Fruit fly (Drosophila melanogaster) S2 (cell line): ENCODE data around the gene CG1737.

Experiments
- CG8478 ChIP-seq: fragments of >200 bp; optimal IDR thresholded peaks from 2 replicates; lab custom pipeline; 2018
- CTCF ChIP-seq, 2 experiments: fragments of >200 bp; optimal IDR thresholded peaks; 2 replicates each; lab custom pipeline; 2018

Gene CG1737

DNA sequence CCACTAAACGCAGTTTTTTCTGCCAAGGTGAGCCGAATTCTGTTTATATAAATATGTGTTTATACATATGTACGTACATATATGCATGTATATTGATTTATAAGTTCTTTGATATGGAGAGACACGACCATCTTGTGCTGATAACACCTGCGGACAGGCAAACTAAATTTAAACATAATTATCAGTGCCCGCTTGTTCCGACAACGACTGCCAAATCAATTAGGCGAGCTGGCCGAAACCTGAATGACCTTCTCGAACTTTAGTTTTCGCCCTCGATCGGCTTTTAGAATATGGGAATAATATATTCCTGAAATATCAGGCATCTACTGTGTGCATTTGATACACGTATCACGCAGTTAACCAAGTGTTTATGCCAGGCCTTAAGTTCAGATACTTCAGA is 7.6 kb upstream of the CG1737 start:
- no peak for TF ChIP-seq CG8478 (lab: Kevin White, UChicago)
- no peak for TF ChIP-seq CTCF (optimal IDR thresholded peaks at IDR 0.05; lab: Kevin White, UChicago)

DNA sequence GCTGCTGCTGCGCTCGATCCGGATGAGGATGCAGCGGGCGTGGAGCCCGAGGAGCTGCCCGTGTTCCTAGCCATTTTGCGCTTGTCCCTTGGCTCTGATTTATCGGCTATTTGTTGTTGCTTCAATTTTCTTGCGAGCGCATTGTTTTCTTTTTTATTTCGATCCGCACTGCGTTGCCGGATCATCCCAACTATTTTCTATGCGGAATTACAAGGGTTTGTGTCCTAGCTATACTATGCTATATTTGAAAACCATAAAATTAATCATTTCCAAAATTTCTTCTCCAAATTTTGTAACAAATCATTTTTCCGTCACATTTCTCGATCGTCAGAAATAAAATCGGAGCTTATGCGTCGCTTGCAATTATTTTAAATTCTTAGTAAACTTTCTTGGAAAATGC is 2.6 kb upstream of the CG1737 start, which contains the start of the genes GCS1 and CG11756:
GCS1 (minus strand) TSS at position 193 of the 400 bp plus-strand sequence.
CG11756 (plus strand) TSS at position 312 of the 400 bp plus-strand sequence.
- peak in 1 of 2 experiments; percentile 26 for TF ChIP-seq CTCF (optimal IDR thresholded peaks at IDR 0.05; lab: Kevin White, UChicago)
- TF ChIP-seq CG8478 (lab: Kevin White, UChicago), result no peak

DNA sequence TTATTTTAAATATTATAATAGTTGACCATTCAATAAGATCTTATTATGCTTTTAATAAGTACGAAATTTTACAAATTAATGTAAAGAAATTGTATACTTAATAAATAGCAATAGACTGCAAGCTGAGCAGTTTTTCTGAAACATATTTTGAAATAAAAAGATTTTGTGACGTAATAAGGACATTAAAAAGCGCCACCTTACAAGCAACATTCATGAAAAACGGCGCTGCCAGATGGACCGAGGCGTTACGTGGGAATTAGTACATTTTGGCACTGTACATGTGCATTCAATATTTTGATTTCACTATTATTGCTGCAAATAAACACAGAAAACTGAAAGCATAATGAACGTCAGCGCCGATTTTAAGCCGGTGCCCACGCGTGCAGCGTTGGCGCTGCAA is 1.6 kb upstream of the CG1737 start, which contains the start of gene CG1738:
CG1738 (plus strand) TSS at position 221 of the 400 bp plus-strand sequence.
- TF ChIP-seq CTCF (optimal IDR thresholded peaks at IDR 0.05; lab: Kevin White, UChicago), result no peak
- TF ChIP-seq CG8478 (lab: Kevin White, UChicago), result no peak

DNA sequence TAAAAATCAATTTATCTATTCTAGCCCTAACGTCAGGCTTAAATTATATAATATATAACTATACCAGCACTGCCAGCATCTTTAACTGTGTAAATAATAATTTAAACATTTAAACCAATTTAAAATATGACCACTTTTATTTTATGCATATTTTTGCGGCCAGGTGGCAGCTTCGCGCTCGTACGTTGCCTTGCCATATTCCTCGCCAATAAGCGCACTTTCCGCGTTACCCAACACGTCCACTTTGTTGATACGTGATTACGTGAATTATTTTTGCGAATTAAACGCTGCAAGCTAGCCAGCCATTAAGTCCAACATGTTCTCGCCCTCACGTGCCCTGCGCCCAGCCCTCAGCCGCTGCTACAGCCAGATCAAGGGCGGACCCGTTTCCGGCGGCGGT is 628 bp upstream of the CG1737 start, which contains the start of gene NdufV3:
NdufV3 (plus strand) TSS at position 219 of the 400 bp plus-strand sequence.
- TF ChIP-seq CG8478 (lab: Kevin White, UChicago) (no peak), CTCF (optimal IDR thresholded peaks at IDR 0.05; lab: Kevin White, UChicago) (no peak)

DNA sequence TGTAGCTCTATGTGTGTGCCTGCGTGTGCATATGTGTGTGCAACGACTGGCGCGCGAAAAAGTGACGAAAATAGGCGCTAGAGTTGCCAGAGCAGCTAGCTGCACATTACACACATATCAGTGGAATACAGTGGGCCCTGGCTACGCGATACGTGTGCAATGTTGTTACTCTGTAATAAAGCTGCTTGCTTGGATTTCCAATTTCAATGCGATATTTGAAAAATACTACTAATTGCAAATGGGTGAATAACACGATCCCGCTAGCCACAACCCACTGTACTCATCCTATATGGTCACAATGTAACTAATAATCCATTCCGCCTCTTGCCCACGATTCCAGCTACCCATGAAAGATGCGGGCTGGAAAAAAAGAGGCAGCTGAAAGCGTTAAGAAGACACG is 943 bp downstream of the CG1737 start:
- no peak for TF ChIP-seq CG8478 (lab: Kevin White, UChicago)
- no peak for TF ChIP-seq CTCF (optimal IDR thresholded peaks at IDR 0.05; lab: Kevin White, UChicago)

DNA sequence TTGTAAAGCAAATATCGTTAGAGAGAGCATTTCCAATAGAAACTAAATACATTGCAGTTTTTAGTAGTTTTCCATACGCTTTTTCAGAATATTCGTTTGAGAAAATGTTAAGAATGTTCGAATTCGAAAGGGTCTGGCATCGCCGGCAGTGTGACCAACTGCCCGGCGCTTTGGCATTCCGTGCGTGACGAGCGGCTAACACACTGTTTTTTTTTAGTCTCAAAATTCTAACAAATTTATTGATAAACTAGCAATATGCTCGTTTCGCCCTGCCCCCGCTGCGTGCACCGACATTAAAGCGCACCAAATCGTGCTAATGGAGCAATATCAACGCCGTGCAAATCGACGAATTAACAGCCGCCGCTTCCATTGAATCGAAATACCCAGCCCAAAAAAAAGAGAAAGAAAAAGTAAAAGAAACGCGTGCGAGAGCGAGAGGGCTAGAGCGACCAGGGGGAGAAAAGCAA is 5.3 kb downstream of the CG1737 start, which contains the start of gene dsh:
dsh (plus strand) TSS at position 174 of the 467 bp plus-strand sequence.
- TF ChIP-seq CTCF (optimal IDR thresholded peaks at IDR 0.05; lab: Kevin White, UChicago) (no peak), CG8478 (lab: Kevin White, UChicago) (no peak)

DNA sequence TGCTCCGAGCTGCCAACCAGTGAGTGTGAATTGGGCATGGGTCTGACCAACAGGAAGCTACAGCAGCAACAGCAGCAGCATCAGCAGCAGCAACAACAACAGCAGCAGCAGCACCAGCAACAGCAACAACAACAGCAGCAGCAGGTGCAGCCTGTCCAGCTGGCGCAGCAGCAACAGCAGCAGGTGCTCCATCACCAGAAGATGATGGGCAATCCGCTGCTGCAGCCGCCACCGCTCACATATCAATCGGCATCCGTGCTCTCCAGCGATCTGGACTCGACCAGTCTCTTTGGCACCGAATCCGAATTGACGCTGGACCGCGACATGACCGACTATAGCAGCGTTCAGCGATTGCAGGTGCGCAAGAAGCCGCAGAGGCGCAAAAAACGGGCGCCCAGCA is 6.2 kb downstream of the CG1737 start:
- TF ChIP-seq CG8478 (lab: Kevin White, UChicago) (no peak), CTCF (optimal IDR thresholded peaks at IDR 0.05; lab: Kevin White, UChicago) (no peak)

DNA sequence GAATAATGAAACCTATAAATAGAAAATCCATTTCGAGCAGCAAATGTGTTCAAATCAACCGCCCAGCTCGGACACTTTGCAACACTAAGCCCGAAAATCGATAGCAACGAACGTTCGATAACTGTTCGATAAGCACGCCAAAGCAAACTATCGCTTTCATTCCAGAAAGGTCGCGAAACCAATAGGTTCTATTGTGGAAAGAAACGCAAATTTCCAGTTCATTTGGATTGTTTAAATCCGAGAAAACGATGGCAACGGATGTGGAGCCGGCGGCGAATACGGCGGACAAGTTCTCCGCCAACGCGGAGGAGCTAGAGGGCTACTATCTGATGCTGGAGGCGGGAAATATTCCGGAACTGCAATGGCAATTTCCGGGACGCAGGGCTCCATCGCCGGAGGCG is 8.7 kb downstream of the CG1737 start, which contains the start of gene Pa1:
Pa1 (plus strand) TSS at position 156 of the 401 bp plus-strand sequence.
- TF ChIP-seq CTCF (optimal IDR thresholded peaks at IDR 0.05; lab: Kevin White, UChicago), result no peak
- no peak for TF ChIP-seq CG8478 (lab: Kevin White, UChicago)

DNA sequence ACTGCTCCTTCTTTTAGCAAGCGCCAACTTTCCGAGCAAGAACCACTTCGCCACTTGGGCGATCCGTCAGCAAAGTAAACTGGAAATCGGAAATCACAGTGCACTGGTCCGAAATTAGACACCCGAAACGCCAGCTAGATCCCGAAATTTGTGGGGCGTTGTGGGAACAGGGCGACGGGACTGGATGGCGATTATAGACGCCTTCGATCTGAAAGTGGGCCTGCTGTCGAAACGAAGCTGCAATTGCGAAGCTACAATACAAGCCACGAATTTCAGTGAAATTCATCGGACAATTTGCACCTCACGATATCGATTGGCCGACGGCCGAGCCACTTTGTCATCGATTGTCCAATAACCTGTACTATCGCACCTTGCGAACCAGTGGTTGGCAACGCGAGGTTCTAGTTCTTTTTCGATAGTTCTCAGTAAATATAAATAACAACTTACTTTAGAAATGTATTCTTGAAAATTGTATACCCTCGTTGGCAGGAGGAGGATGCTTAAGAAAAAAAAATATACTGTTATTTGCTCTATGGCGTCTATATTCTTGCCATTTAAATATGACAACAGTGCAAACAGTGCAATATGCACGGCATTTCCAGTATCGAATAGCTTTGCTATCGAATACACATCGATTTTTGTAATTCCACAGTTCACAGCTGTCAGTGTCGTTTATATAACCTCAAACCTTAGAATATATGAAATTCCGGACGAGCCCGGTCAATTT is 17.5 kb downstream of the CG1737 start, which contains the start of the genes hop and Tim8:
hop (minus strand) TSS at position 316 of the 727 bp plus-strand sequence.
Tim8 (plus strand) TSS at position 663 of the 727 bp plus-strand sequence.
- no peak for TF ChIP-seq CG8478 (lab: Kevin White, UChicago)
- TF ChIP-seq CTCF (optimal IDR thresholded peaks at IDR 0.05; lab: Kevin White, UChicago), result no peak

DNA sequence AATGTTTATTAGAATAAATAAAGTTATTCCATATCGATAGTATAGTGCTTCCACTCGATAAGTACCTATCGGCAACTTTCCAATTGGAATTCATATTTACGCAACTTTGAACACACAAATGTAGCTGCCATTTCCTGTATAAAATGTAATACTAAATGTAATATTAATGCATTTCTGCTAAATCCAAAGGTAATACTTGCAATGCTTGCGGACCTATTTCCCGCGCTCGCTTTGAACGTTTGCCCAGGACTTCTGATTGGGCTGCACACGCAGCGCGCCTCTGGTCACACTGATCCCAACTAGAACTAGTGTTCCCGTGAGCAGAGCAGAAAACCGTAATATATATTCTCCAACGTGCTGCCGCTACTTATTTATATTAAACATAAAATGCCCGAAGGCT is 19.0 kb downstream of the CG1737 start, which contains the start of gene dlg1:
dlg1 (plus strand) TSS at position 292 of the 400 bp plus-strand sequence.
- TF ChIP-seq CTCF (optimal IDR thresholded peaks at IDR 0.05; lab: Kevin White, UChicago) (no peak), CG8478 (lab: Kevin White, UChicago) (no peak)

DNA sequence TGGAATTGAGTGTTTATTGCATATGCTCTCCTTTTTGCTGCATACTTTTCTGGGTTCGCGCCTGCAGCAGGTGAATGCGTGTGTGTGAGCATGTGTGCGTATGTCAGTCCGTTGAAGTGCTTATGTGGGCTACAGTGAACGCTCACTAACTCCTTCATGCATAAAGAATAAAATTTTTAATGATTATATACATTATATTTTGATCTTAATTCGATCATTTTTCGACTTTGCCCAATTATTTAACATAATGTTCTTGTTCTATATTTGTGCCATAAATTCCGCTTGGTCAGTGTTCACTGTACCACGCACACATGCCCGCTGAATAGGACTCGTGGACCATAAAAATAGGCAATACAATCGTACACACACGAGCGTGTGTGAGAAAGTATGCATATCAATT is 20.4 kb downstream of the CG1737 start:
- TF ChIP-seq CTCF (optimal IDR thresholded peaks at IDR 0.05; lab: Kevin White, UChicago), result no peak
- no peak for TF ChIP-seq CG8478 (lab: Kevin White, UChicago)

DNA sequence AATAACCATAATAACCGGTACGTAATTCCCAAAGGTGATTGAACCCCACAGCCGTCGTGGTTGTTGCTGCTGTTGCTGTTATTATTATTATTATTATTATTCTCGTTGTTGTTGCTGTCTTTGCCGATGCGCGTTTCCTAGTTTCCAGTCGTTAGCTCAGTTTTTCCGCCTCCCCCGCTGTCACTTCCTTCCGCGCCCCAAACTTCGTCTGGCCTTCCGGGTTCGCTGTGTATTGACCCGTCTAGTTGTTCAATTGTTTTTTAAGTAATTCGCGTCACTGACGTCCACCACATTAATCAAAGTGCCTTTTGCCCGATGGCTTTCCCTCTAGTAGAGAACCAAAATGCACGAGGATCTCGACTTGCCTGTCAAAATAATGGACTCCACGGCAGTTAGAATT is 21.2 kb downstream of the CG1737 start:
- TF ChIP-seq CTCF (optimal IDR thresholded peaks at IDR 0.05; lab: Kevin White, UChicago) (no peak), CG8478 (lab: Kevin White, UChicago) (no peak)

DNA sequence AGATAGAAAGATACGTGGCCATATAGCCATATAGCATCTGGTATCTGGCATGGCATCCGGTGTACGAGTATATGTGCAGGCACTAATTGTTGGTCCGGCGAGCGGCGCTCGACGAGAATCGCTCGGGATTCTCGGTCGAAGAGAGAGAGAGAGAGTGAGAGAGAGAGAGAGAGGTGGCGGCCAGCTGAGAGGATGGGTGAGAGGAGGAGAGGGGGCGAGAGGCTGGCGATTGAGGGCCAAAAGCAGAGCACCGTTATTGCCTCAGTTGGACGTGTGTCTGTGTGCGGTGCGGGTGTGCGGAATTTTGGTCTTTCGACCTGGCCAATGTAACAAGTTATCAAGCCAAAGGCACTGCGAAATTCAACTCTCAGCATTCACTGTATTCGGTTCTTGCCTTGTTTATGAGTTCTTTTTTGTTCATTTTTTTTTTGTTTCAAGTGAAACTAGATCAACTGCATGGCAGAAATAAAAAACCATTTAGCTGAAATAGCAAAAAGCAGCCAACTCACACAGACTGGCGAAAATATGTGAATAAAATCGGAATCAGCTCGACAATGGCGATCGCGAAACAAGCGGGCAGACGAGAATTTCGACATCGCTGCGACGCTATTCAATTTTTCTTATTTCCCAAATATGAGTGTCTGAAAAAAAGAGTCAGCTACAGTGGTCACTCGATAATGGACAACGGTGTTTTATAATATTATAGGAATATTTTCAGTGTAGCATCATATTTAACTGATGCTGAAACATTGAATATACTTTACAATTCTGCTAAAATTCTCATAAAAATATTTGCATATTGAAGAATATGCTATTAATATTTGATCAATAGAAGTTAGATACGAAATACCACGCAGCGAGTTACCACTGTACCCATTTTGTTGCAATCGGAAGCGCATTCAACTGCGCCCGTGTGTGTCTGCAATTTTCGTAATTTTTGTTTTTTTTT is 22.6 kb downstream of the CG1737 start:
- TF ChIP-seq CTCF (optimal IDR thresholded peaks at IDR 0.05; lab: Kevin White, UChicago) (no peak), CG8478 (lab: Kevin White, UChicago) (no peak)

DNA sequence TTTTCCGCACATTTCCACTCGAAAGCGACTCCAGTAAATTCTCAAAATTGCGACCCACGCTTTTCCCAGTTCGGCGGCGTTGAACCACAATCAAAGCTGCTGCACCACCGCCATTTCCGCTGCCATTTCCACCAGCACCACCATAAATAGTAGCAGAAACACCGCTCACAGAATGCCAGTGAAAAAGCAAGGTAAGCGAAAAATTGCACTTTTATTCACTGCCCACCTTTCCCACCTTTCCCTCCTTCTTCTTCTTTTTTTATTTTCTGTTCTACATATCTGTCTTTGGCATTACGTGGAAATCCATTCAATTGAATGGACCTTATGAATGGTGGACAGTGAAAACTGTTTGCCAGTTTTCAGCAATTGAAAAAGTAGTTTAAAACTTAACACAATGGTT is 23.9 kb downstream of the CG1737 start:
- no peak for TF ChIP-seq CTCF (optimal IDR thresholded peaks at IDR 0.05; lab: Kevin White, UChicago)
- TF ChIP-seq CG8478 (lab: Kevin White, UChicago), result no peak
